Worm (Caenorhabditis elegans) whole organism, L4 larva: Measurements from ENCODE around the gene F32D8.13.

Source experiments
- F49E8.2 ChIP-seq: sonication (generic microtip); optimal IDR thresholded peaks from 2 replicates; lab custom pipeline; 2016; ENCODE audit warnings: missing compliant biosample characterization, mild to moderate bottlenecking, missing genetic modification characterization, borderline replicate concordance
- R02D3.7 ChIP-seq: fragments of 150-350 bp; sonication (generic microtip); optimal IDR thresholded peaks from 3 replicates; lab custom pipeline; 2014; ENCODE audit warnings: missing biosample characterization, missing genetic modification characterization
- T20F7.1 ChIP-seq: fragments of 200-800 bp; sonication (Bioruptor generic); optimal IDR thresholded peaks from 2 replicates; lab custom pipeline; 2018; ENCODE audit warnings: mild to moderate bottlenecking, missing genetic modification characterization, missing compliant biosample characterization
- T26A8.4 ChIP-seq: fragments of 200-800 bp; sonication (Bioruptor generic); IDR thresholded peaks from 2 replicates; pipeline ENCODE4 v1.3.6; 2022; ENCODE audit warnings: missing genetic modification characterization, missing compliant biosample characterization
- ZK546.5 ChIP-seq, 2 experiments: sonication (generic microtip); optimal IDR thresholded peaks; 2 replicates each; lab custom pipeline; 2017; ENCODE audit warnings: missing biosample characterization in 2 of 2, missing genetic modification characterization in 2 of 2
- aha-1 ChIP-seq: fragments of 150-350 bp; peaks from one replicate; lab custom pipeline; 2014; ENCODE audit warnings: missing biosample characterization, missing genetic modification characterization
- attf-4 ChIP-seq: sonication (generic microtip); optimal IDR thresholded peaks from 3 replicates; lab custom pipeline; 2017; ENCODE audit warnings: missing biosample characterization, missing genetic modification characterization
- ceh-20 ChIP-seq: fragments of 200-800 bp; sonication (Bioruptor generic); IDR thresholded peaks from 2 replicates; pipeline ENCODE4 v1.3.6; 2022; ENCODE audit warnings: missing genetic modification reagents, missing genetic modification characterization, missing compliant biosample characterization
- ceh-28 ChIP-seq: fragments of 150-350 bp; optimal IDR thresholded peaks from 2 replicates; lab custom pipeline; 2014; ENCODE audit warnings: missing biosample characterization, missing genetic modification reagents, missing genetic modification characterization
- ceh-62 ChIP-seq: sonication (generic microtip); optimal IDR thresholded peaks from 2 replicates; lab custom pipeline; 2017; ENCODE audit warnings: missing biosample characterization, missing genetic modification characterization
- cey-2 ChIP-seq: sonication (generic microtip); optimal IDR thresholded peaks from 3 replicates; lab custom pipeline; 2017; ENCODE audit warnings: missing genetic modification characterization, mild to moderate bottlenecking, missing compliant biosample characterization, antibody characterized with exemption, borderline replicate concordance; ENCODE audit not compliant: insufficient read depth
- ctbp-1 ChIP-seq: fragments of 200-800 bp; sonication (Bioruptor generic); IDR thresholded peaks from 2 replicates; pipeline ENCODE4 v1.3.6; 2022; ENCODE audit warnings: missing genetic modification reagents, missing genetic modification characterization, missing compliant biosample characterization
- daf-19 ChIP-seq: fragments of 200-800 bp; sonication (Bioruptor generic); conservative IDR thresholded peaks from 2 replicates; pipeline ENCODE4 v1.3.6; 2022; ENCODE audit warnings: missing genetic modification characterization, missing compliant biosample characterization
- dmd-6 ChIP-seq: fragments of 200-800 bp; sonication (Bioruptor generic); IDR thresholded peaks from 2 replicates; pipeline ENCODE4 v1.3.6; 2022; ENCODE audit warnings: missing genetic modification reagents, missing genetic modification characterization, missing compliant biosample characterization
- dmd-8 ChIP-seq: fragments of 200-800 bp; sonication (Bioruptor generic); IDR thresholded peaks from 2 replicates; pipeline ENCODE4 v1.3.6; 2022; ENCODE audit warnings: missing genetic modification characterization, missing compliant biosample characterization
- dmd-9 ChIP-seq: fragments of 200-800 bp; sonication (Bioruptor generic); IDR thresholded peaks from 2 replicates; pipeline ENCODE4 v1.3.6; 2022; ENCODE audit warnings: missing genetic modification reagents, missing genetic modification characterization, missing compliant biosample characterization
- dpl-1 ChIP-seq: fragments of 150-350 bp; optimal IDR thresholded peaks from 2 replicates; lab custom pipeline; 2014; ENCODE audit warnings: missing biosample characterization, missing genetic modification reagents, missing genetic modification characterization
- duxl-1 ChIP-seq: sonication (generic microtip); optimal IDR thresholded peaks from 2 replicates; lab custom pipeline; 2016; ENCODE audit warnings: mild to moderate bottlenecking, missing genetic modification characterization, moderate library complexity, missing compliant biosample characterization; ENCODE audit not compliant: poor library complexity
- egl-43 ChIP-seq: fragments of 200-800 bp; sonication (Bioruptor generic); IDR thresholded peaks from 2 replicates; pipeline ENCODE4 v1.3.6; 2022; ENCODE audit warnings: missing genetic modification reagents, missing genetic modification characterization, missing compliant biosample characterization
- fos-1 ChIP-seq: fragments of 150-350 bp; optimal IDR thresholded peaks from 2 replicates; lab custom pipeline; 2014; ENCODE audit warnings: missing biosample characterization, missing genetic modification characterization
- gei-8 ChIP-seq: fragments of 200-800 bp; sonication (Bioruptor generic); optimal IDR thresholded peaks from 2 replicates; lab custom pipeline; 2018; ENCODE audit warnings: mild to moderate bottlenecking, missing genetic modification characterization, missing compliant biosample characterization
- hlh-11 ChIP-seq: fragments of 200-800 bp; sonication (Bioruptor generic); optimal IDR thresholded peaks from 2 replicates; lab custom pipeline; 2018; ENCODE audit warnings: mild to moderate bottlenecking, missing genetic modification characterization, missing compliant biosample characterization
- hmg-1.1 ChIP-seq: fragments of 200-800 bp; sonication (Bioruptor generic); IDR thresholded peaks from 2 replicates; pipeline ENCODE4 v1.3.6; 2022; ENCODE audit warnings: missing genetic modification reagents, missing genetic modification characterization, missing compliant biosample characterization
- jun-1 ChIP-seq: fragments of 150-350 bp; optimal IDR thresholded peaks from 2 replicates; lab custom pipeline; 2014; ENCODE audit warnings: missing biosample characterization, missing genetic modification reagents, missing genetic modification characterization
- lin-1 ChIP-seq: fragments of 200-800 bp; sonication (Bioruptor generic); IDR thresholded peaks from 2 replicates; pipeline ENCODE4 v1.3.6; 2022; ENCODE audit warnings: missing genetic modification reagents, missing genetic modification characterization, missing compliant biosample characterization
- lin-38 ChIP-seq: fragments of 200-800 bp; sonication (Bioruptor generic); IDR thresholded peaks from 2 replicates; pipeline ENCODE4 v1.3.6; 2022; ENCODE audit warnings: missing genetic modification reagents, missing genetic modification characterization, missing compliant biosample characterization
- lin-39 ChIP-seq: fragments of 150-350 bp; optimal IDR thresholded peaks from 2 replicates; lab custom pipeline; 2014; ENCODE audit warnings: missing biosample characterization, missing genetic modification reagents, missing genetic modification characterization
- madf-5 ChIP-seq, 2 experiments: fragments of 200-800 bp; sonication (Bioruptor generic); IDR thresholded peaks; 2 replicates each; pipeline ENCODE4 v1.3.6; 2022; ENCODE audit warnings: missing compliant biosample characterization in 2 of 2, missing genetic modification characterization in 2 of 2
- mdl-1 ChIP-seq, 2 experiments: fragments of 150-350 bp in 1 of 2; sonication (generic microtip) in 1 of 2; optimal IDR thresholded peaks; 2 replicates each; lab custom pipeline; 2014 to 2017; ENCODE audit warnings: missing biosample characterization in 2 of 2, missing genetic modification characterization in 2 of 2
- mdt-29 ChIP-seq: fragments of 200-800 bp; sonication (Bioruptor generic); IDR thresholded peaks from 2 replicates; pipeline ENCODE4 v1.3.6; 2022; ENCODE audit warnings: missing genetic modification reagents, missing genetic modification characterization, missing compliant biosample characterization
- mep-1 ChIP-seq: fragments of 150-350 bp; sonication (generic microtip); optimal IDR thresholded peaks from 3 replicates; lab custom pipeline; 2014; ENCODE audit warnings: missing biosample characterization, missing genetic modification characterization
- mes-2 ChIP-seq: sonication (generic microtip); optimal IDR thresholded peaks from 2 replicates; lab custom pipeline; 2016; ENCODE audit warnings: missing genotype, mild to moderate bottlenecking, missing genetic modification characterization, missing compliant biosample characterization; ENCODE audit not compliant: poor library complexity, severe bottlenecking
- nhr-10 ChIP-seq: fragments of 150-350 bp; optimal IDR thresholded peaks from 2 replicates; lab custom pipeline; 2014; ENCODE audit warnings: missing biosample characterization, missing genetic modification characterization
- nhr-11 ChIP-seq: fragments of 150-350 bp; optimal IDR thresholded peaks from 2 replicates; lab custom pipeline; 2014; ENCODE audit warnings: missing biosample characterization, missing genetic modification characterization
- nhr-111 ChIP-seq: fragments of 200-800 bp; sonication (Bioruptor generic); optimal IDR thresholded peaks from 2 replicates; lab custom pipeline; 2018; ENCODE audit warnings: mild to moderate bottlenecking, missing genetic modification characterization, missing compliant biosample characterization
- nhr-41 ChIP-seq: fragments of 200-800 bp; sonication (Bioruptor generic); IDR thresholded peaks from 2 replicates; pipeline ENCODE4 v1.3.6; 2022; ENCODE audit warnings: missing genetic modification reagents, missing genetic modification characterization, missing compliant biosample characterization
- nhr-42 ChIP-seq: fragments of 200-800 bp; sonication (Bioruptor generic); IDR thresholded peaks from 2 replicates; pipeline ENCODE4 v1.3.6; 2022; ENCODE audit warnings: missing genetic modification characterization, missing compliant biosample characterization
- nhr-48 ChIP-seq: sonication (generic microtip); optimal IDR thresholded peaks from 2 replicates; lab custom pipeline; 2016; ENCODE audit warnings: mild to moderate bottlenecking, missing genetic modification characterization, missing compliant biosample characterization
- nhr-6 ChIP-seq: fragments of 150-350 bp; optimal IDR thresholded peaks from 2 replicates; lab custom pipeline; 2014; ENCODE audit warnings: missing biosample characterization, missing genetic modification characterization
- nhr-76 ChIP-seq: fragments of 150-350 bp; optimal IDR thresholded peaks from 2 replicates; lab custom pipeline; 2014; ENCODE audit warnings: missing biosample characterization, missing genetic modification characterization
- nhr-77 ChIP-seq: fragments of 150-350 bp; optimal IDR thresholded peaks from 2 replicates; lab custom pipeline; 2014; ENCODE audit warnings: missing biosample characterization, missing genetic modification characterization
- php-3 ChIP-seq: fragments of 200-800 bp; sonication (Bioruptor generic); IDR thresholded peaks from 2 replicates; pipeline ENCODE4 v1.3.6; 2022; ENCODE audit warnings: missing genetic modification reagents, missing genetic modification characterization, missing compliant biosample characterization
- pqm-1 ChIP-seq: sonication (generic microtip); optimal IDR thresholded peaks from 2 replicates; lab custom pipeline; 2017; ENCODE audit warnings: missing biosample characterization, missing genetic modification characterization
- rbr-2 ChIP-seq: sonication (generic microtip); optimal IDR thresholded peaks from 2 replicates; lab custom pipeline; 2016; ENCODE audit warnings: missing genotype, missing genetic modification characterization, missing compliant biosample characterization
- saeg-2 ChIP-seq: fragments of 200-800 bp; sonication (Bioruptor generic); IDR thresholded peaks from 2 replicates; pipeline ENCODE4 v1.3.6; 2022; ENCODE audit warnings: missing genetic modification reagents, missing genetic modification characterization, missing compliant biosample characterization
- set-16 ChIP-seq: fragments of 200-800 bp; sonication (Bioruptor generic); IDR thresholded peaks from 2 replicates; pipeline ENCODE4 v1.3.6; 2022; ENCODE audit warnings: missing genetic modification reagents, missing genetic modification characterization, missing compliant biosample characterization
- skn-1 ChIP-seq: fragments of 150-350 bp; optimal IDR thresholded peaks from 2 replicates; lab custom pipeline; 2014; ENCODE audit warnings: missing biosample characterization, missing genetic modification characterization
- tra-1 ChIP-seq: fragments of 200-800 bp; sonication (Bioruptor generic); IDR thresholded peaks from 2 replicates; pipeline ENCODE4 v1.3.6; 2022; ENCODE audit warnings: missing genetic modification reagents, missing genetic modification characterization, missing compliant biosample characterization
- unc-62 ChIP-seq, 3 experiments: fragments of 150-350 bp in 1 of 3; sonication (generic microtip); optimal IDR thresholded peaks in 2 of 3; peaks in 1 of 3; 1 replicate in 1 of 3; 2 replicates in 2 of 3; lab custom pipeline; 2014 to 2017; ENCODE audit warnings: missing biosample characterization in 3 of 3, missing genetic modification characterization in 3 of 3, missing genetic modification reagents in 3 of 3, missing genotype in 1 of 3
- zip-2 ChIP-seq: fragments of 150-350 bp; optimal IDR thresholded peaks from 2 replicates; lab custom pipeline; 2014; ENCODE audit warnings: missing biosample characterization, missing genetic modification characterization

The F32D8.13 gene

ce11 chrV:10858340-10858739 lies 38.0 kb downstream of the F32D8.13 start (continued):
- no peak for TF ChIP-seq F49E8.2 (tag; lab: Kevin White, UChicago)
- peak; percentile 87 for TF ChIP-seq dmd-6 (GFP tag; lab: Robert Waterston, UW)
- TF ChIP-seq attf-4: no peak
- peak; percentile 53 to 82 for TF ChIP-seq mdl-1 (tag; optimal IDR thresholded peaks at IDR 0.05; lab: Kevin White, UChicago)
- TF ChIP-seq nhr-48: peak; percentile 79
- peak; percentile 10 for TF ChIP-seq dpl-1 (GFP tag; lab: Kevin White, UChicago)
- TF ChIP-seq ZK546.5 (tag; optimal IDR thresholded peaks at IDR 0.05; lab: Kevin White, UChicago): no peak
- TF ChIP-seq lin-38 (GFP tag; lab: Robert Waterston, UW): peak; percentile 14; the same call in 1 of the 2 replicates
- 0 out of 2 replicates have a peak, but pooled peaks have one; percentile 10 for TF ChIP-seq php-3
- TF ChIP-seq zip-2 (tag; lab: Kevin White, UChicago): no peak
- no peak for TF ChIP-seq dmd-8
- peak; percentile 51 for TF ChIP-seq mes-2 (tag; lab: Kevin White, UChicago)
- no peak for TF ChIP-seq mdt-29 (GFP tag; lab: Robert Waterston, UW)
- TF ChIP-seq nhr-42 (GFP tag; lab: Robert Waterston, UW): no peak
- no peak for TF ChIP-seq nhr-41 (GFP tag; lab: Robert Waterston, UW)
- TF ChIP-seq pqm-1: no peak
- peak; percentile 98 for TF ChIP-seq saeg-2 (GFP tag; lab: Robert Waterston, UW)
- TF ChIP-seq ceh-28: no peak
- TF ChIP-seq rbr-2: peak; percentile 70
- TF ChIP-seq nhr-77: no peak
- TF ChIP-seq daf-19 (GFP tag; lab: Robert Waterston, UW): no peak
- TF ChIP-seq nhr-11 (tag; lab: Kevin White, UChicago): peak; percentile 74
- peak; percentile 85 for TF ChIP-seq ctbp-1
- peak; percentile 96 for TF ChIP-seq aha-1
- peak; percentile 70; the same call in 1 of the 2 replicates for TF ChIP-seq hmg-1.1 (GFP tag; lab: Robert Waterston, UW)
- TF ChIP-seq T26A8.4: no peak
- no peak for TF ChIP-seq lin-1
- TF ChIP-seq hlh-11 (tag; lab: Kevin White, UChicago): peak; percentile 92
- peak; percentile 74 for TF ChIP-seq set-16 (GFP tag; lab: Robert Waterston, UW)
- no peak for TF ChIP-seq nhr-111 (GFP tag; lab: Kevin White, UChicago)
- peak in 1 of 2 experiments; percentile 99 for TF ChIP-seq unc-62 (GFP tag; optimal IDR thresholded peaks at IDR 0.05 in 1 of 2; lab: Kevin White, UChicago)
- no peak for TF ChIP-seq unc-62 (tag; optimal IDR thresholded peaks at IDR 0.05; lab: Kevin White, UChicago)
- no peak for TF ChIP-seq ceh-62 (tag; lab: Kevin White, UChicago)
- TF ChIP-seq jun-1 (tag; lab: Kevin White, UChicago): no peak
- TF ChIP-seq madf-5 (GFP tag; IDR thresholded peaks at IDR 0.05; lab: Robert Waterston, UW): no peak
- no peak for TF ChIP-seq skn-1
- peak; percentile 81 for TF ChIP-seq tra-1 (GFP tag; lab: Robert Waterston, UW)
- peak; percentile 81 for TF ChIP-seq mep-1
- 0 out of 2 replicates have a peak, but pooled peaks have one; percentile 13 for TF ChIP-seq dmd-9 (GFP tag; lab: Robert Waterston, UW)
- TF ChIP-seq ceh-20: peak; percentile 87
- TF ChIP-seq duxl-1 (tag; lab: Kevin White, UChicago): peak; percentile 49
- TF ChIP-seq nhr-10: no peak
- TF ChIP-seq nhr-76 (tag; lab: Kevin White, UChicago): peak; percentile 25
- no peak for TF ChIP-seq R02D3.7
- TF ChIP-seq gei-8 (GFP tag; lab: Kevin White, UChicago): peak; percentile 98
- TF ChIP-seq T20F7.1: no peak
- peak; percentile 7 for TF ChIP-seq cey-2 (tag; lab: Kevin White, UChicago)
- TF ChIP-seq fos-1 (tag; lab: Kevin White, UChicago): peak; percentile 30
- peak; percentile 46; the same call in 1 of the 2 replicates for TF ChIP-seq egl-43 (GFP tag; lab: Robert Waterston, UW)
- TF ChIP-seq lin-39: no peak
- TF ChIP-seq nhr-6 (tag; lab: Kevin White, UChicago): peak; percentile 62
